Worm (Caenorhabditis elegans) whole organism, young adult: ENCODE measurements around the gene let-418.

Source experiments
- F10E7.11 ChIP-seq: sonication (generic microtip); optimal IDR thresholded peaks from 2 replicates; lab custom pipeline; 2017; ENCODE audit warnings: mild to moderate bottlenecking, missing genetic modification characterization, moderate library complexity, missing compliant biosample characterization
- F37B4.10 ChIP-seq: fragments of 200-800 bp; sonication (Bioruptor generic); IDR thresholded peaks from 2 replicates; pipeline ENCODE4 v1.3.6; 2022; ENCODE audit warnings: missing genetic modification characterization, missing compliant biosample characterization
- F39B2.1 ChIP-seq: fragments of 200-800 bp; sonication (Bioruptor generic); IDR thresholded peaks from 2 replicates; pipeline ENCODE4 v1.3.6; 2022; ENCODE audit warnings: missing genetic modification reagents, missing genetic modification characterization, missing compliant biosample characterization
- F49E8.2 ChIP-seq: sonication (generic microtip); optimal IDR thresholded peaks from 3 replicates; lab custom pipeline; 2017; ENCODE audit warnings: missing genetic modification characterization, mild to moderate bottlenecking, missing compliant biosample characterization, antibody characterized with exemption, moderate library complexity; ENCODE audit not compliant: insufficient read depth
- F52B5.7 ChIP-seq: sonication (generic microtip); optimal IDR thresholded peaks from 2 replicates; lab custom pipeline; 2016; ENCODE audit warnings: mild to moderate bottlenecking, missing genetic modification characterization, missing compliant biosample characterization
- F57C9.4 ChIP-seq: sonication (generic microtip); optimal IDR thresholded peaks from 2 replicates; lab custom pipeline; 2017; ENCODE audit warnings: mild to moderate bottlenecking, missing genetic modification characterization, missing compliant biosample characterization
- K11D2.4 ChIP-seq: fragments of 200-800 bp; sonication (Bioruptor generic); IDR thresholded peaks from 2 replicates; pipeline ENCODE4 v1.3.6; 2022; ENCODE audit warnings: missing genetic modification reagents, missing genetic modification characterization, missing compliant biosample characterization
- T26A5.8 ChIP-seq: sonication (generic microtip); optimal IDR thresholded peaks from 2 replicates; lab custom pipeline; 2016; ENCODE audit warnings: missing genetic modification characterization, missing compliant biosample characterization
- Y56A3A.18 ChIP-seq: fragments of 200-800 bp; sonication (Bioruptor generic); IDR thresholded peaks from 2 replicates; pipeline ENCODE4 v1.3.6; 2022; ENCODE audit warnings: missing genetic modification reagents, missing genetic modification characterization, missing compliant biosample characterization
- Y67H2A.10 ChIP-seq: fragments of 200-800 bp; sonication (Bioruptor generic); conservative IDR thresholded peaks from 2 replicates; pipeline ENCODE4 v1.3.6; 2022; ENCODE audit warnings: missing genetic modification reagents, missing genetic modification characterization, missing compliant biosample characterization
- ZK185.1 ChIP-seq: sonication (generic microtip); optimal IDR thresholded peaks from 2 replicates; lab custom pipeline; 2016; ENCODE audit warnings: mild to moderate bottlenecking, missing genetic modification characterization, missing compliant biosample characterization; ENCODE audit not compliant: poor library complexity, severe bottlenecking
- aptf-2 ChIP-seq: fragments of 200-800 bp; sonication (Bioruptor generic); conservative IDR thresholded peaks from 2 replicates; pipeline ENCODE4 v1.3.6; 2022; ENCODE audit warnings: missing genetic modification reagents, missing genetic modification characterization, missing compliant biosample characterization
- aptf-3 ChIP-seq: fragments of 200-800 bp; sonication (Bioruptor generic); IDR thresholded peaks from 2 replicates; pipeline ENCODE4 v1.3.6; 2022; ENCODE audit warnings: missing genetic modification characterization, missing compliant biosample characterization
- atf-7 ChIP-seq: sonication (generic microtip); optimal IDR thresholded peaks from 2 replicates; lab custom pipeline; 2017; ENCODE audit warnings: mild to moderate bottlenecking, missing genetic modification characterization, missing compliant biosample characterization
- attf-3 ChIP-seq: fragments of 200-800 bp; sonication (Bioruptor generic); conservative IDR thresholded peaks from 2 replicates; pipeline ENCODE4 v1.3.6; 2022; ENCODE audit warnings: missing genetic modification reagents, missing genetic modification characterization, missing compliant biosample characterization
- bed-2 ChIP-seq: fragments of 200-800 bp; sonication (Bioruptor generic); IDR thresholded peaks from 2 replicates; pipeline ENCODE4 v1.3.6; 2022; ENCODE audit warnings: missing genetic modification reagents, missing genetic modification characterization, missing compliant biosample characterization
- cebp-1 ChIP-seq, 2 experiments: fragments of 200-800 bp in 1 of 2; sonication (Bioruptor generic) in 1 of 2; sonication (generic microtip) in 1 of 2; IDR thresholded peaks in 1 of 2; optimal IDR thresholded peaks in 1 of 2; 2 replicates each; pipeline versions ENCODE4 v1.3.6 to Lab custom; 2017 to 2022; ENCODE audit warnings: missing compliant biosample characterization in 2 of 2, missing genetic modification characterization in 2 of 2, mild to moderate bottlenecking in 1 of 2, missing genetic modification reagents in 1 of 2, moderate library complexity in 1 of 2
- cebp-2 ChIP-seq: fragments of 200-800 bp; sonication (Bioruptor generic); IDR thresholded peaks from 2 replicates; pipeline ENCODE4 v1.3.6; 2022; ENCODE audit warnings: missing genetic modification characterization, missing compliant biosample characterization
- ceh-100 ChIP-seq: fragments of 200-800 bp; sonication (Bioruptor generic); IDR thresholded peaks from 2 replicates; pipeline ENCODE4 v1.3.6; 2022; ENCODE audit warnings: missing genetic modification reagents, missing genetic modification characterization, missing compliant biosample characterization
- ceh-79 ChIP-seq: sonication (generic microtip); optimal IDR thresholded peaks from 2 replicates; lab custom pipeline; 2017; ENCODE audit warnings: mild to moderate bottlenecking, missing genetic modification characterization, missing compliant biosample characterization
- ceh-91 ChIP-seq: fragments of 200-800 bp; sonication (Bioruptor generic); IDR thresholded peaks from 2 replicates; pipeline ENCODE4 v1.3.6; 2022; ENCODE audit warnings: missing genetic modification reagents, missing genetic modification characterization, missing compliant biosample characterization
- die-1 ChIP-seq: sonication (generic microtip); optimal IDR thresholded peaks from 2 replicates; lab custom pipeline; 2016; ENCODE audit warnings: missing genotype, mild to moderate bottlenecking, missing genetic modification characterization, missing compliant biosample characterization
- dox-1 ChIP-seq: fragments of 200-800 bp; sonication (Bioruptor generic); IDR thresholded peaks from 2 replicates; pipeline ENCODE4 v1.3.6; 2022; ENCODE audit warnings: missing genetic modification reagents, missing genetic modification characterization, missing compliant biosample characterization
- dpff-1 ChIP-seq: sonication (generic microtip); optimal IDR thresholded peaks from 2 replicates; lab custom pipeline; 2017; ENCODE audit warnings: mild to moderate bottlenecking, missing genetic modification characterization, missing compliant biosample characterization
- egrh-3 ChIP-seq: fragments of 200-800 bp; sonication (Bioruptor generic); IDR thresholded peaks from 2 replicates; pipeline ENCODE4 v1.3.6; 2022; ENCODE audit warnings: missing genetic modification reagents, missing genetic modification characterization, missing compliant biosample characterization
- ekl-4 ChIP-seq: fragments of 200-800 bp; sonication (Bioruptor generic); IDR thresholded peaks from 2 replicates; pipeline ENCODE4 v1.3.6; 2022; ENCODE audit warnings: missing genetic modification reagents, missing genetic modification characterization, missing compliant biosample characterization
- hlh-26 ChIP-seq: fragments of 200-800 bp; sonication (Bioruptor generic); conservative IDR thresholded peaks from 2 replicates; pipeline ENCODE4 v1.3.6; 2022; ENCODE audit warnings: missing genetic modification reagents, missing genetic modification characterization, missing compliant biosample characterization
- hmg-20 ChIP-seq: fragments of 200-800 bp; sonication (Bioruptor generic); IDR thresholded peaks from 2 replicates; pipeline ENCODE4 v1.3.6; 2022; ENCODE audit warnings: missing genetic modification reagents, missing genetic modification characterization, missing compliant biosample characterization
- hrde-1 ChIP-seq: sonication (generic microtip); optimal IDR thresholded peaks from 2 replicates; lab custom pipeline; 2016; ENCODE audit warnings: missing genetic modification characterization, mild to moderate bottlenecking, missing compliant biosample characterization, moderate library complexity, missing genotype, missing genetic modification reagents, borderline replicate concordance
- let-607 ChIP-seq, 2 experiments: fragments of 200-800 bp in 1 of 2; sonication (Bioruptor generic) in 1 of 2; sonication (generic microtip) in 1 of 2; optimal IDR thresholded peaks; 2 replicates each; lab custom pipeline; 2016 to 2018; ENCODE audit warnings: mild to moderate bottlenecking in 2 of 2, missing compliant biosample characterization in 2 of 2, missing genetic modification characterization in 2 of 2, moderate library complexity in 2 of 2, missing genotype in 1 of 2
- lin-40 ChIP-seq: sonication (generic microtip); optimal IDR thresholded peaks from 2 replicates; lab custom pipeline; 2016; ENCODE audit warnings: missing genetic modification characterization, mild to moderate bottlenecking, missing compliant biosample characterization, missing genotype, missing genetic modification reagents
- lin-54 ChIP-seq: fragments of 200-800 bp; sonication (Bioruptor generic); optimal IDR thresholded peaks from 2 replicates; lab custom pipeline; 2018; ENCODE audit warnings: mild to moderate bottlenecking, missing genetic modification characterization, missing compliant biosample characterization
- lir-1 ChIP-seq: fragments of 200-800 bp; sonication (Bioruptor generic); conservative IDR thresholded peaks from 2 replicates; pipeline ENCODE4 v1.3.6; 2022; ENCODE audit warnings: missing genetic modification reagents, missing genetic modification characterization, missing compliant biosample characterization
- mel-28 ChIP-seq: sonication (generic microtip); optimal IDR thresholded peaks from 2 replicates; lab custom pipeline; 2016; ENCODE audit warnings: borderline replicate concordance, mild to moderate bottlenecking, missing genetic modification characterization, missing compliant biosample characterization
- nhr-120 ChIP-seq: fragments of 200-800 bp; sonication (Bioruptor generic); IDR thresholded peaks from 2 replicates; pipeline ENCODE4 v1.3.6; 2022; ENCODE audit warnings: missing genetic modification characterization, missing compliant biosample characterization
- pbrm-1 ChIP-seq: fragments of 200-800 bp; sonication (Bioruptor generic); IDR thresholded peaks from 2 replicates; pipeline ENCODE4 v1.3.6; 2022; ENCODE audit warnings: missing genetic modification reagents, missing genetic modification characterization, missing compliant biosample characterization
- rcor-1 ChIP-seq: fragments of 200-800 bp; sonication (Bioruptor generic); IDR thresholded peaks from 2 replicates; pipeline ENCODE4 v1.3.6; 2022; ENCODE audit warnings: missing genetic modification reagents, missing genetic modification characterization, missing compliant biosample characterization
- sdz-38 ChIP-seq: sonication (generic microtip); optimal IDR thresholded peaks from 2 replicates; lab custom pipeline; 2016; ENCODE audit warnings: missing genotype, missing genetic modification characterization, missing compliant biosample characterization
- snpc-1.1 ChIP-seq: sonication (generic microtip); optimal IDR thresholded peaks from 2 replicates; lab custom pipeline; 2017; ENCODE audit warnings: missing genetic modification characterization, mild to moderate bottlenecking, missing compliant biosample characterization, antibody characterized with exemption, moderate library complexity, missing genotype, missing genetic modification reagents; ENCODE audit not compliant: insufficient read depth
- snpc-1.3 ChIP-seq: sonication (generic microtip); optimal IDR thresholded peaks from 2 replicates; lab custom pipeline; 2017; ENCODE audit warnings: missing genetic modification characterization, mild to moderate bottlenecking, missing compliant biosample characterization, antibody characterized with exemption, moderate library complexity, missing genotype, missing genetic modification reagents; ENCODE audit not compliant: insufficient read depth
- tbp1 ChIP-seq: fragments of 200-800 bp; sonication (Bioruptor generic); optimal IDR thresholded peaks from 2 replicates; lab custom pipeline; 2018; ENCODE audit warnings: mild to moderate bottlenecking, missing genetic modification characterization, missing compliant biosample characterization
- ztf-26 ChIP-seq: sonication (generic microtip); optimal IDR thresholded peaks from 2 replicates; lab custom pipeline; 2017; ENCODE audit warnings: missing genetic modification characterization, missing compliant biosample characterization

let-418 gene

ce11 chrV:5835979-5836615 is 9.5 kb downstream of the let-418 start (continued):
- TF ChIP-seq dox-1 (no peak), hlh-26 (GFP tag; lab: Robert Waterston, UW) (no peak), Y56A3A.18 (GFP tag; lab: Robert Waterston, UW) (peak; percentile 10; the same call in 1 of the 2 replicates), dpff-1 (tag; lab: Kevin White, UChicago) (no peak), ceh-100 (GFP tag; lab: Robert Waterston, UW) (no peak), rcor-1 (GFP tag; lab: Robert Waterston, UW) (no peak), F39B2.1 (no peak), sdz-38 (no peak), ekl-4 (GFP tag; lab: Robert Waterston, UW) (no peak), ceh-91 (GFP tag; lab: Robert Waterston, UW) (no peak), egrh-3 (GFP tag; lab: Robert Waterston, UW) (peak; percentile 95), F49E8.2 (tag; lab: Kevin White, UChicago) (no peak), nhr-120 (GFP tag; lab: Robert Waterston, UW) (no peak), hmg-20 (no peak), lin-54 (peak; percentile 20), snpc-1.1 (tag; lab: Kevin White, UChicago) (no peak), hrde-1 (tag; lab: Kevin White, UChicago) (no peak), K11D2.4 (0 out of 2 replicates have a peak, but pooled peaks have one; percentile 15), mel-28 (no peak), die-1 (peak; percentile 4), ztf-26 (tag; lab: Kevin White, UChicago) (peak; percentile 94), ceh-79 (tag; lab: Kevin White, UChicago) (no peak), snpc-1.3 (tag; lab: Kevin White, UChicago) (no peak), F52B5.7 (tag; lab: Kevin White, UChicago) (no peak), F37B4.10 (no peak)

ce11 chrV:5836616-5836982 is 10.0 kb downstream of the let-418 start, which contains the start of gene col-140:
TSS of gene col-140 (minus strand) at chrV:5836834.
- TF ChIP-seq lin-40 (tag; lab: Kevin White, UChicago) (peak; percentile 51), let-607 (tag; optimal IDR thresholded peaks at IDR 0.05; lab: Kevin White, UChicago) (no peak)
- TF ChIP-seq, all 124 proteins: peak for 1

DNA sequence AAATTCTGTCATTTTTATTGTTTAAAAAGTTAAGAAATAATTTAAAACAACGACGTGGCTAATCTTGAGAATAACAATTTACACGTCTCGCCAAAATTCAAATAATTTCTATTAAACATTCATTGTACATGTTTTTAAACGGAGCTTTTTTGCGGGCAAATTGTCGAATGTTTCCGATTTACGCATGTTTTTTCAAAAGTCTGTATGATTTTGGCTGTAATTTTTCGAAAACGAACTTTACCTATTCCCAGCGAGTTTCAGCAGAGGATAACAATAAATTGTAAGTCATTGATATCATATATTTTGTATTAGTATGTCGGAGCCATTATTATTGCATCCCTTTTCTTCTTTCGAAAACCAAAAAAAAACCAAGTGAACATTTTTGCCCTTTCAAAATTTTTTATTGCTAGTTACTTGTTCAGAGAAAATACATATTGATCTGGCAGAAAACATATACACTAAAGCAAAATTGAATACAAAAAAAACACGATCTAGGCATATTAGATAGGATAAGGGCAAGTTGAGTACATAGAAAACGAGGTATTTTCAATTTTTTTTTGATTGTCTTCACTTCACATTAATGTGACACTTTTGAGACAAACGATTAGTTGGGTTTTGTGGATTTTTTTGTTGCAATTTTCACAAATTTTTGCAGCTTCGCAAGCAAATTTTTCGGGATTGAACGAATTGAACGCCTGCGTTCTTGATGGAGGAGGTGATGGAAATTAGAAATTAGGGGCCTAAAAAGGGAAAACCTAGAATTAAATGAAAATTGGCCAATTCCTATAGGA is 12.1 kb downstream of the let-418 start, which contains the start of gene F26F12.2:
Gene F26F12.2 (minus strand): TSS at position 38 of the 791 bp plus-strand sequence.
- TF ChIP-seq atf-7 (tag; lab: Kevin White, UChicago), result peak; percentile 19
- no peak for TF ChIP-seq Y67H2A.10 (GFP tag; lab: Robert Waterston, UW)
- TF ChIP-seq aptf-3 (GFP tag; lab: Robert Waterston, UW), result no peak
- no peak for TF ChIP-seq T26A5.8 (tag; lab: Kevin White, UChicago)
- no peak for TF ChIP-seq sdz-38
- TF ChIP-seq ZK185.1 (tag; lab: Kevin White, UChicago), result peak; percentile 75
- TF ChIP-seq aptf-2 (GFP tag; lab: Robert Waterston, UW), result no peak
- no peak; the same call in none of the 2 replicates for TF ChIP-seq cebp-1 (GFP tag; IDR thresholded peaks at IDR 0.05; lab: Robert Waterston, UW)
- TF ChIP-seq cebp-1 (tag; optimal IDR thresholded peaks at IDR 0.05; lab: Kevin White, UChicago), result peak; percentile 69
- TF ChIP-seq F10E7.11 (tag; lab: Kevin White, UChicago), result no peak
- no peak for TF ChIP-seq bed-2 (GFP tag; lab: Robert Waterston, UW)
- TF ChIP-seq pbrm-1 (GFP tag; lab: Robert Waterston, UW), result no peak
- TF ChIP-seq K11D2.4, result no peak; the same call in 1 of the 2 replicates
- TF ChIP-seq tbp1, result no peak
- TF ChIP-seq cebp-2 (GFP tag; lab: Robert Waterston, UW), result 0 out of 2 replicates have a peak, but pooled peaks have one; percentile 41
- peak; percentile 46 for TF ChIP-seq F57C9.4 (tag; lab: Kevin White, UChicago)
- 0 out of 2 replicates have a peak, but pooled peaks have one; percentile 43 for TF ChIP-seq F37B4.10
- no peak for TF ChIP-seq lir-1 (GFP tag; lab: Robert Waterston, UW)
- TF ChIP-seq attf-3, result no peak
- TF ChIP-seq hlh-26 (GFP tag; lab: Robert Waterston, UW), result no peak
